Worm (Caenorhabditis elegans): Measurements from ENCODE around the gene gei-6.

The gei-6 gene

DNA sequence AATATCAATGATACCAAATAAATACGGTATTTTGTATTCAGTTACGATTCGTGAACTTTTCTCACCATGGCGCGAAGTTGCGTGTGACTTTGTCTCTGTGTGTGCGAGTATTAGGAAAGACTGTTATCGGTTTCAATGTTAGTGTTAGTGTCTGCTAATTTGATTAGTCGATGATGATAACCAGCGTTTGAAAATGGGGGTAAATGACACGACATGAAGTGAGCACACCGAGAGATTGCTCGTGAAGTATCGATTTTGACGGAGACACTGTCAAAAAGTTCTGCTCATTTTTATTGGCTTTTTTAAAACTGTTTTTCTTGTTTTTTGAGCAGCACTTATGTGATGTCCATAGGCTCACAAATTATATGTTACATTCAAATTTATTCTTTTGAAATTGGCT lies 32.2 kb downstream of the gei-6 start (continued):
- no peak for TF ChIP-seq F22D6.2 (tag; optimal IDR thresholded peaks at IDR 0.05)
- TF ChIP-seq madf-3 (GFP tag; IDR thresholded peaks at IDR 0.05): peak; percentile 93
- TF ChIP-seq nhr-90 (tag; optimal IDR thresholded peaks at IDR 0.05): peak; percentile 22
- peak; percentile 64 for TF ChIP-seq attf-6 (GFP tag; IDR thresholded peaks at IDR 0.05)
- TF ChIP-seq T26A5.8 (tag; optimal IDR thresholded peaks at IDR 0.05): no peak
- no peak for TF ChIP-seq snpc-4 (GFP tag; optimal IDR thresholded peaks at IDR 0.05)
- peak in 2 of 4 experiments; percentile 6 to 46 for TF ChIP-seq snpc-4 (tag; optimal IDR thresholded peaks at IDR 0.05)
- 0 out of 2 replicates have a peak, but pooled peaks have one; percentile 42 for TF ChIP-seq Y95B8A.8 (GFP tag; IDR thresholded peaks at IDR 0.05)
- TF ChIP-seq sptf-2 (GFP tag; optimal IDR thresholded peaks at IDR 0.05): no peak
- peak; percentile 79 for TF ChIP-seq repo-1 (tag; optimal IDR thresholded peaks at IDR 0.05)
- TF ChIP-seq B0336.3 (GFP tag; IDR thresholded peaks at IDR 0.05): peak; percentile 88
- peak; percentile 50; the same call in 1 of the 2 replicates for TF ChIP-seq lin-26 (GFP tag; IDR thresholded peaks at IDR 0.05)
- TF ChIP-seq Y56A3A.18 (GFP tag; IDR thresholded peaks at IDR 0.05): 0 out of 2 replicates have a peak, but pooled peaks have one; percentile 54
- TF ChIP-seq nfya-1 (tag; optimal IDR thresholded peaks at IDR 0.05; ENCODE audit: borderline replicate concordance, insufficient read depth): no peak
- peak; percentile 6 for TF ChIP-seq snpc-3.4 (tag; optimal IDR thresholded peaks at IDR 0.05)
- 0 out of 2 replicates have a peak, but pooled peaks have one; percentile 59 for TF ChIP-seq ztf-25 (GFP tag; IDR thresholded peaks at IDR 0.05)
- no peak for TF ChIP-seq aptf-2 (GFP tag; conservative IDR thresholded peaks at IDR 0.05)
- TF ChIP-seq xnd-1 (tag; optimal IDR thresholded peaks at IDR 0.05): peak; percentile 56
- TF ChIP-seq somi-1 (GFP tag; optimal IDR thresholded peaks at IDR 0.05): peak; percentile 30
- TF ChIP-seq attf-5 (GFP tag; optimal IDR thresholded peaks at IDR 0.05): peak; percentile 41
- TF ChIP-seq tlf-1 (GFP tag; optimal IDR thresholded peaks at IDR 0.05): peak; percentile 71
- TF ChIP-seq nhr-120 (GFP tag; IDR thresholded peaks at IDR 0.05): no peak
- TF ChIP-seq him-1 (tag; optimal IDR thresholded peaks at IDR 0.05): peak; percentile 76
- peak; percentile 95 for TF ChIP-seq nhr-80 (tag; optimal IDR thresholded peaks at IDR 0.05)
- 0 out of 2 replicates have a peak, but pooled peaks have one; percentile 20 for TF ChIP-seq Y79H2A.3 (GFP tag; conservative IDR thresholded peaks at IDR 0.05)
- TF ChIP-seq chd-7 (tag; optimal IDR thresholded peaks at IDR 0.05): peak; percentile 43
- TF ChIP-seq hmg-20 (GFP tag; IDR thresholded peaks at IDR 0.05): 0 out of 2 replicates have a peak, but pooled peaks have one; percentile 48
- TF ChIP-seq F57C9.4 (tag; optimal IDR thresholded peaks at IDR 0.05): no peak
- no peak for TF ChIP-seq snpc-1.3 (tag; optimal IDR thresholded peaks at IDR 0.05; ENCODE audit: insufficient read depth)
- TF ChIP-seq zim-3 (tag; optimal IDR thresholded peaks at IDR 0.05): no peak
- peak; percentile 43 for TF ChIP-seq pha-4 (tag; optimal IDR thresholded peaks at IDR 0.05)
- peak; percentile 73; the same call in 1 of the 2 replicates for TF ChIP-seq nfyb-1 (GFP tag; IDR thresholded peaks at IDR 0.05)

DNA sequence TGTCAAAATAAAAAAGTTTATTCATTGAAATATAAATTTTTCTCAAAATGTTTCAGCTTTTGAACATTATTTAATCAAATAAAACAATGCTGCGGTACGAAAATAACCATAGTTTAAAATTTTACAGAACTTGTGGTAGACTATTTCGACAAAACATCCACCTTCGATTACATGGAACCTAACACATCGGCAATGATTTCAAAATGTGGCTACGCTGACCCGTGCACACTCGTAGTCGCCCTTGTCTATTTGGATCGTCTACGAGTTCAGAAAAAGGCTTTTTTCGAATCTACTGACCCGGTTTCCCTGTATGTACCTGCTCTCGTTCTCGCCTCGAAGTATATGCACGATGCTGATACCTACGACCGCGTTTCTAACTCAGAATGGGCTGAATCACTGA lies 33.6 kb downstream of the gei-6 start:
- TF ChIP-seq Y53G8AR.9 (GFP tag; conservative IDR thresholded peaks at IDR 0.05) (0 out of 2 replicates have a peak, but pooled peaks have one; percentile 58), aptf-3 (GFP tag; IDR thresholded peaks at IDR 0.05) (no peak), ekl-4 (GFP tag; IDR thresholded peaks at IDR 0.05) (peak; percentile 57; the same call in 1 of the 2 replicates), rpc-1 (optimal IDR thresholded peaks at IDR 0.05) (no peak), rpc-1 (tag; optimal IDR thresholded peaks at IDR 0.05) (no peak), egrh-3 (GFP tag; IDR thresholded peaks at IDR 0.05) (no peak), ceh-40 (GFP tag; IDR thresholded peaks at IDR 0.05) (0 out of 2 replicates have a peak, but pooled peaks have one; percentile 3), ceh-58 (GFP tag; IDR thresholded peaks at IDR 0.05) (0 out of 2 replicates have a peak, but pooled peaks have one; percentile 52), madf-3 (GFP tag; IDR thresholded peaks at IDR 0.05) (peak; percentile 91), ztf-3 (GFP tag; optimal IDR thresholded peaks at IDR 0.05) (no peak), cebp-2 (GFP tag; IDR thresholded peaks at IDR 0.05) (no peak), madf-6 (GFP tag; IDR thresholded peaks at IDR 0.05) (peak; percentile 55), madf-8 (GFP tag; conservative IDR thresholded peaks at IDR 0.05) (no peak), tbp1 (GFP tag; optimal IDR thresholded peaks at IDR 0.05) (peak; percentile 3), K11D2.4 (GFP tag; IDR thresholded peaks at IDR 0.05) (no peak), F49E8.2 (tag; optimal IDR thresholded peaks at IDR 0.05; ENCODE audit: insufficient read depth) (peak; percentile 16), F10E7.11 (tag; optimal IDR thresholded peaks at IDR 0.05) (no peak), rcor-1 (GFP tag; IDR thresholded peaks at IDR 0.05) (0 out of 2 replicates have a peak, but pooled peaks have one; percentile 39), F37B4.10 (GFP tag; IDR thresholded peaks at IDR 0.05) (no peak), lin-26 (GFP tag; IDR thresholded peaks at IDR 0.05) (peak; percentile 49; the same call in 1 of the 2 replicates)

Measured in whole organism, young adult.